Fruit fly (Drosophila melanogaster) whole organism, wandering third instar larva: ENCODE data around the gene Trax.

ENCODE experiments used
- CG32264 ChIP-seq: fragments of 200-800 bp; sonication (Bioruptor generic); optimal IDR thresholded peaks from 2 replicates; lab custom pipeline; 2016; ENCODE audit warnings: missing biosample characterization, missing genetic modification characterization
- Dfd ChIP-seq: fragments of >200 bp; optimal IDR thresholded peaks from 2 replicates; lab custom pipeline; 2017; ENCODE audit warnings: missing biosample characterization, missing genetic modification characterization
- sv ChIP-seq: fragments of 200-800 bp; sonication (Bioruptor generic); optimal IDR thresholded peaks from 3 replicates; lab custom pipeline; 2016; ENCODE audit warnings: missing biosample characterization, missing genetic modification characterization

- TF ChIP-seq Dfd (GFP tag; lab: Kevin White, UChicago) (no peak), sv (GFP tag; lab: Kevin White, UChicago) (no peak), CG32264 (GFP tag; lab: Kevin White, UChicago) (no peak)
Measured at dm6 chr3R:15328083-15328779, 33.3 kb upstream of the Trax start, which contains the start of the genes CG6236 and ea.
